Fruit fly (Drosophila melanogaster): ENCODE data around the gene sqh.

Gene sqh

dm6 chrX:6264456-6264855 is 39.5 kb upstream of the sqh start:
- TF ChIP-seq sv (GFP tag; optimal IDR thresholded peaks at IDR 0.05) (no peak), fru (GFP tag; optimal IDR thresholded peaks at IDR 0.05) (no peak), HLH106 (tag; optimal IDR thresholded peaks at IDR 0.05) (no peak), Dif (GFP tag; optimal IDR thresholded peaks at IDR 0.05; ENCODE audit: partially characterized antibody) (no peak), Myc (optimal IDR thresholded peaks at IDR 0.05) (no peak), Hr83 (GFP tag; optimal IDR thresholded peaks at IDR 0.05; ENCODE audit: poor library complexity, severe bottlenecking) (no peak), lola (GFP tag; optimal IDR thresholded peaks at IDR 0.05) (no peak), GATAd (GFP tag; optimal IDR thresholded peaks at IDR 0.05) (no peak), tai (GFP tag; optimal IDR thresholded peaks at IDR 0.05) (no peak), ey (GFP tag; optimal IDR thresholded peaks at IDR 0.05) (no peak), N (GFP tag; optimal IDR thresholded peaks at IDR 0.05) (no peak), Mio (GFP tag; optimal IDR thresholded peaks at IDR 0.05) (no peak), Hr78 (GFP tag; optimal IDR thresholded peaks at IDR 0.05) (no peak), dsf (GFP tag; optimal IDR thresholded peaks at IDR 0.05; ENCODE audit: borderline replicate concordance) (no peak), rgr (GFP tag; optimal IDR thresholded peaks at IDR 0.05) (no peak), usp (GFP tag; optimal IDR thresholded peaks at IDR 0.05) (no peak), Dfd (GFP tag; optimal IDR thresholded peaks at IDR 0.05) (no peak), foxo (GFP tag; optimal IDR thresholded peaks at IDR 0.05) (no peak), pan (optimal IDR thresholded peaks at IDR 0.05) (no peak), Jra (GFP tag; optimal IDR thresholded peaks at IDR 0.05) (no peak)

dm6 chrX:6263614-6264130 is 38.7 kb upstream of the sqh start:
- TF ChIP-seq psq (GFP tag; optimal IDR thresholded peaks at IDR 0.05), result no peak
- peak; percentile 36 for TF ChIP-seq sv (GFP tag; optimal IDR thresholded peaks at IDR 0.05)

dm6 chrX:6260900-6261299 is 36.0 kb upstream of the sqh start, which contains the start of gene Josd:
Josd (plus strand) TSS chrX:6261169.
- no peak for TF ChIP-seq Sp1 (GFP tag; optimal IDR thresholded peaks at IDR 0.05)
- no peak for TF ChIP-seq jim (GFP tag; optimal IDR thresholded peaks at IDR 0.05)
- peak; percentile 24 for TF ChIP-seq Hr83 (GFP tag; optimal IDR thresholded peaks at IDR 0.05; ENCODE audit: poor library complexity, severe bottlenecking)
- TF ChIP-seq Abd-B (GFP tag; optimal IDR thresholded peaks at IDR 0.05), result no peak
- peak; percentile 36 for TF ChIP-seq woc (GFP tag; optimal IDR thresholded peaks at IDR 0.05)
- no peak for TF ChIP-seq fru (GFP tag; optimal IDR thresholded peaks at IDR 0.05)
- no peak for TF ChIP-seq HLH106 (tag; optimal IDR thresholded peaks at IDR 0.05)
- peak; percentile 10 for TF ChIP-seq Hnf4 (GFP tag; optimal IDR thresholded peaks at IDR 0.05)
- no peak for TF ChIP-seq dl (GFP tag; optimal IDR thresholded peaks at IDR 0.05; ENCODE audit: insufficient read depth in 1 of 2, partially characterized antibody in 2 of 2)
- no peak for TF ChIP-seq tai (GFP tag; optimal IDR thresholded peaks at IDR 0.05)
- no peak for TF ChIP-seq Dif (GFP tag; optimal IDR thresholded peaks at IDR 0.05; ENCODE audit: partially characterized antibody)
- no peak for TF ChIP-seq pan (optimal IDR thresholded peaks at IDR 0.05)
- TF ChIP-seq dmrt93B (GFP tag; optimal IDR thresholded peaks at IDR 0.05), result no peak
- no peak for TF ChIP-seq sage (GFP tag; optimal IDR thresholded peaks at IDR 0.05)
- peak in 1 of 2 experiments; percentile 11 for TF ChIP-seq foxo (GFP tag; optimal IDR thresholded peaks at IDR 0.05)
- TF ChIP-seq h (GFP tag; optimal IDR thresholded peaks at IDR 0.05), result peak; percentile 17
- no peak for TF ChIP-seq dsf (GFP tag; optimal IDR thresholded peaks at IDR 0.05; ENCODE audit: borderline replicate concordance)
- TF ChIP-seq rgr (GFP tag; optimal IDR thresholded peaks at IDR 0.05), result peak; percentile 11
- TF ChIP-seq sv (GFP tag; optimal IDR thresholded peaks at IDR 0.05), result no peak
- no peak for TF ChIP-seq CG9705 (GFP tag; optimal IDR thresholded peaks at IDR 0.05)
- no peak for TF ChIP-seq OdsH (GFP tag; optimal IDR thresholded peaks at IDR 0.05)
- no peak for TF ChIP-seq Rel (GFP tag; optimal IDR thresholded peaks at IDR 0.05)
- peak; percentile 67 for TF ChIP-seq Rel (tag; optimal IDR thresholded peaks at IDR 0.05)
- no peak for TF ChIP-seq Vsx2 (GFP tag; optimal IDR thresholded peaks at IDR 0.05; ENCODE audit: partially characterized antibody)

- no peak for TF ChIP-seq tai (GFP tag; optimal IDR thresholded peaks at IDR 0.05)
- no peak for TF ChIP-seq Dfd (GFP tag; optimal IDR thresholded peaks at IDR 0.05)
- TF ChIP-seq jim (GFP tag; optimal IDR thresholded peaks at IDR 0.05), result no peak
Measured at dm6 chrX:6259696-6260095, 34.8 kb upstream of the sqh start.

Data from whole organism, wandering third instar larva.